Fruit fly (Drosophila melanogaster): Measurements from ENCODE around the gene IM33.

Gene IM33

DNA sequence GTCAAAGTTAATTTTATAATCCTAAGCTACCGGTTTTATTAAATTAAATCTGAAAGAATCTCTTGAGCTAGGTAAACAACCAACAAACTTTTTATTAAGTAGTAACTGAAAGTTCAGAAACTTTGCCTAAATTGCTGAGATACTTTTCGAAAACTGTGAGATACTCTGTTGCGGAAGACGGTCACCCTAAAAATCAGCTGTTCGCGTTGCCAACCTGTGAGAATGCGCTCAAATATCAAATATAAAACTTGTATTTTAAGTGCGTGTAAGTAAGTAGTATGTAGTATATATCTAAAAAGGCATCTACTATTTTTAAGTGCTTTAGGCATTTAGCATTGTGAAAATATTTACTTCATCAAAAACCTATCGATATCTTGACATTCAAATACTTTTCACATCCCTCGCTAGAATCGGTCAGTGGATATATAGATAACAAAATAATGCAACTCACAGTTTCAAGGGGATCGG lies 16.5 kb upstream of the IM33 start, which contains the start of the genes CG31955 and CG2818 (continued):
- no peak for TF ChIP-seq Abd-B (GFP tag; optimal IDR thresholded peaks at IDR 0.05)
- TF ChIP-seq Myc (optimal IDR thresholded peaks at IDR 0.05): peak; percentile 55
- no peak for TF ChIP-seq CrebA (GFP tag; optimal IDR thresholded peaks at IDR 0.05; ENCODE audit: borderline replicate concordance)
- TF ChIP-seq ey (GFP tag; optimal IDR thresholded peaks at IDR 0.05): peak; percentile 38

DNA sequence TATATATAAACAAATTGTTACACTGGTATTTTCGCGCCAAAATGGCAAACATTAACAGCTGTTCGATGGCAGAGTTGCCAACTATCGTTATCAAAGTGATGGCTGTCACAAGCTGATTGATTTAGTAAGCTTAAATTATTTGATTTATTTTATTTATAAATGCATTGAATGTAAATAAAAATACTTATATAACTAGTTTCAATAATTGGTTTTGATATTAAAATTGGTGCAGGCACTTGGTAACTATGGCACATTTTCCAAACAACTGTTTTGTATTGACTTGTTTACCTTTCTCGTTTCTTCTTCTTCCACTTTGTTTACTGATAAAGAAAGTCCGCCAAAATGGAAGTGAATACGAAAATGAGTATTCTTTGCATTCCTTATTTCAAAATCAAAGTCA lies 15.2 kb upstream of the IM33 start, which contains the start of gene cutlet:
Gene cutlet (minus strand): TSS at position 84 of the 400 bp plus-strand sequence.
- peak; percentile 10 for TF ChIP-seq h (GFP tag; optimal IDR thresholded peaks at IDR 0.05)
- no peak for TF ChIP-seq psq (GFP tag; optimal IDR thresholded peaks at IDR 0.05)
- no peak for TF ChIP-seq sv (GFP tag; optimal IDR thresholded peaks at IDR 0.05)
- no peak for TF ChIP-seq dsf (GFP tag; optimal IDR thresholded peaks at IDR 0.05; ENCODE audit: borderline replicate concordance)
- TF ChIP-seq woc (GFP tag; optimal IDR thresholded peaks at IDR 0.05): no peak
- TF ChIP-seq HLH106 (tag; optimal IDR thresholded peaks at IDR 0.05): peak; percentile 28
- no peak for TF ChIP-seq lola (GFP tag; optimal IDR thresholded peaks at IDR 0.05)
- TF ChIP-seq foxo (GFP tag; optimal IDR thresholded peaks at IDR 0.05): peak in 1 of 2 experiments; percentile 16
- TF ChIP-seq Dif (GFP tag; optimal IDR thresholded peaks at IDR 0.05; ENCODE audit: partially characterized antibody): peak; percentile 41
- TF ChIP-seq brk (GFP tag; optimal IDR thresholded peaks at IDR 0.05): no peak
- TF ChIP-seq Hr83 (GFP tag; optimal IDR thresholded peaks at IDR 0.05; ENCODE audit: poor library complexity, severe bottlenecking): no peak
- TF ChIP-seq Mio (GFP tag; optimal IDR thresholded peaks at IDR 0.05): no peak
- TF ChIP-seq N (GFP tag; optimal IDR thresholded peaks at IDR 0.05): no peak
- TF ChIP-seq rgr (GFP tag; optimal IDR thresholded peaks at IDR 0.05): peak; percentile 29

DNA sequence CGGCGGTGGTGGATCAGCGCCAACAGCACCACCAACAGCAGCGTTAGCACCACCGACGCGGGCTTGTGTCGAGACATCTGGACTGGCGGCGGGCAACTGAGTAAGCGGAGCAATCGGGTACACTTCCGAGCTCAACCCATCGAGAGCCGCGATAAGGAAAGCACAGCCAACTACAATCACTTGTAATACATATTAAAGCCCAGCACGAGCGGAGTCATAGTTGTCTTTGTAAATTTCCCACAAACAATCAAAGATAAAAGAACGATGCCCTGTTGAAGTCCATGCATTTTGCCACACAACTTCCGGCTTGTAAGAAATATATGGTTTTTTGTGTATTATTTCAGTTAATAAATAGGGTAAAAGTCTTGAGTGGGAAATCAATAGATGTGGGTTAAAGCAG lies 10.5 kb upstream of the IM33 start, which contains the start of gene CG31777:
Gene CG31777 (minus strand): TSS at position 101 of the 400 bp plus-strand sequence.
- no peak for TF ChIP-seq rgr (GFP tag; optimal IDR thresholded peaks at IDR 0.05)
- no peak for TF ChIP-seq OdsH (GFP tag; optimal IDR thresholded peaks at IDR 0.05)
- no peak for TF ChIP-seq pan (optimal IDR thresholded peaks at IDR 0.05)
- TF ChIP-seq usp (GFP tag; optimal IDR thresholded peaks at IDR 0.05): no peak
- TF ChIP-seq woc (GFP tag; optimal IDR thresholded peaks at IDR 0.05): no peak
- no peak for TF ChIP-seq Hr78 (GFP tag; optimal IDR thresholded peaks at IDR 0.05)
- no peak for TF ChIP-seq Mio (GFP tag; optimal IDR thresholded peaks at IDR 0.05)
- TF ChIP-seq dsf (GFP tag; optimal IDR thresholded peaks at IDR 0.05; ENCODE audit: borderline replicate concordance): no peak
- TF ChIP-seq br (GFP tag; optimal IDR thresholded peaks at IDR 0.05): no peak
- no peak for TF ChIP-seq Myc (optimal IDR thresholded peaks at IDR 0.05)
- TF ChIP-seq GATAd (GFP tag; optimal IDR thresholded peaks at IDR 0.05): no peak
- no peak for TF ChIP-seq psq (GFP tag; optimal IDR thresholded peaks at IDR 0.05)

DNA sequence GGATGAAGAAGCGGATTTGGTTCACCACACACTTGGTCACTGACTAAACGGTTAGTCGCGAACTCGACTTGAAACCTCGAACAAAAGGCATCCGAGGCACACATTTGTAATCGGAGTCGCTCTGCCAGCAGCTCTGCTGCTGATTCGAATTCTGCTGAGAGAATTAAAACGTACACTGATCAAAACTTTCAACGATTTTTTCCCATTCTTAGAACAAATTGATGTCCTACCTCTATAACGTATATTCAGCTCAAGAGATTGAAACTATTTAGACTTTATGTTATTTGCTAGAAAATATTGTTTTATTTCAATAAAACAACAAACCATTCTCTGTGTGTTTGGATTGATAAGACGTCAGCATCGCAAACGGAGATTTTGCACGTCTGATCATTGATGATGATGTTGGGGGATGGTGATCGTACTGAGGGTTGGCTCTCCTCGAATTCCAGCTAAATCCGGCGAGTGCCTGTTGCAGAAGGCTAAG lies 9.0 kb upstream of the IM33 start, which contains the start of gene CG31778:
Gene CG31778 (minus strand): TSS at position 51 of the 484 bp plus-strand sequence.
- no peak for TF ChIP-seq Vsx2 (GFP tag; optimal IDR thresholded peaks at IDR 0.05; ENCODE audit: partially characterized antibody)
- TF ChIP-seq CG9705 (GFP tag; optimal IDR thresholded peaks at IDR 0.05): peak; percentile 16
- no peak for TF ChIP-seq pan (optimal IDR thresholded peaks at IDR 0.05)
- TF ChIP-seq OdsH (GFP tag; optimal IDR thresholded peaks at IDR 0.05): peak; percentile 90
- TF ChIP-seq Hnf4 (GFP tag; optimal IDR thresholded peaks at IDR 0.05): peak; percentile 84
- peak; percentile 61 for TF ChIP-seq woc (GFP tag; optimal IDR thresholded peaks at IDR 0.05)
- no peak for TF ChIP-seq CrebA (GFP tag; optimal IDR thresholded peaks at IDR 0.05; ENCODE audit: borderline replicate concordance)
- TF ChIP-seq dl (GFP tag; optimal IDR thresholded peaks at IDR 0.05; ENCODE audit: insufficient read depth in 1 of 2, partially characterized antibody in 2 of 2): no peak
- no peak for TF ChIP-seq sv (GFP tag; optimal IDR thresholded peaks at IDR 0.05)
- peak; percentile 66 for TF ChIP-seq CG32264 (GFP tag; optimal IDR thresholded peaks at IDR 0.05)
- no peak for TF ChIP-seq Dfd (GFP tag; optimal IDR thresholded peaks at IDR 0.05)
- peak; percentile 42 for TF ChIP-seq GATAd (GFP tag; optimal IDR thresholded peaks at IDR 0.05)
- no peak for TF ChIP-seq Hr78 (GFP tag; optimal IDR thresholded peaks at IDR 0.05)
- TF ChIP-seq dsf (GFP tag; optimal IDR thresholded peaks at IDR 0.05; ENCODE audit: borderline replicate concordance): peak; percentile 4
- peak; percentile 92 for TF ChIP-seq br (GFP tag; optimal IDR thresholded peaks at IDR 0.05)
- no peak for TF ChIP-seq N (GFP tag; optimal IDR thresholded peaks at IDR 0.05)
- TF ChIP-seq HLH106 (tag; optimal IDR thresholded peaks at IDR 0.05): peak; percentile 87
- peak; percentile 81 for TF ChIP-seq brk (GFP tag; optimal IDR thresholded peaks at IDR 0.05)
- TF ChIP-seq Hr83 (GFP tag; optimal IDR thresholded peaks at IDR 0.05; ENCODE audit: poor library complexity, severe bottlenecking): no peak
- TF ChIP-seq Mio (GFP tag; optimal IDR thresholded peaks at IDR 0.05): peak; percentile 29
- TF ChIP-seq tai (GFP tag; optimal IDR thresholded peaks at IDR 0.05): peak; percentile 44
- TF ChIP-seq Myc (optimal IDR thresholded peaks at IDR 0.05): no peak
- peak; percentile 90 for TF ChIP-seq Jra (GFP tag; optimal IDR thresholded peaks at IDR 0.05)
- TF ChIP-seq Rel (GFP tag; optimal IDR thresholded peaks at IDR 0.05): no peak
- TF ChIP-seq Rel (tag; optimal IDR thresholded peaks at IDR 0.05): peak; percentile 31
- peak; percentile 81 for TF ChIP-seq psq (GFP tag; optimal IDR thresholded peaks at IDR 0.05)
- no peak for TF ChIP-seq Abd-B (GFP tag; optimal IDR thresholded peaks at IDR 0.05)
- TF ChIP-seq Dif (GFP tag; optimal IDR thresholded peaks at IDR 0.05; ENCODE audit: partially characterized antibody): no peak
- peak; percentile 85 for TF ChIP-seq Sp1 (GFP tag; optimal IDR thresholded peaks at IDR 0.05)
- peak; percentile 91 for TF ChIP-seq ey (GFP tag; optimal IDR thresholded peaks at IDR 0.05)
- TF ChIP-seq foxo (GFP tag; optimal IDR thresholded peaks at IDR 0.05): peak; percentile 72 to 81
- TF ChIP-seq usp (GFP tag; optimal IDR thresholded peaks at IDR 0.05): no peak
- no peak for TF ChIP-seq jim (GFP tag; optimal IDR thresholded peaks at IDR 0.05)
- TF ChIP-seq h (GFP tag; optimal IDR thresholded peaks at IDR 0.05): peak; percentile 92
- TF ChIP-seq rgr (GFP tag; optimal IDR thresholded peaks at IDR 0.05): peak; percentile 90
- peak; percentile 52 for TF ChIP-seq sage (GFP tag; optimal IDR thresholded peaks at IDR 0.05)
- no peak for TF ChIP-seq lola (GFP tag; optimal IDR thresholded peaks at IDR 0.05)
- TF ChIP-seq fru (GFP tag; optimal IDR thresholded peaks at IDR 0.05): peak; percentile 89
- TF ChIP-seq dmrt93B (GFP tag; optimal IDR thresholded peaks at IDR 0.05): peak; percentile 62

Measured in whole organism, wandering third instar larva.